Fruit fly (Drosophila melanogaster) S2 (cell line): ENCODE results near the gene PLCXD.

Experiments
- CG8478 ChIP-seq: fragments of >200 bp; optimal IDR thresholded peaks from 2 replicates; lab custom pipeline; 2018
- CTCF ChIP-seq, 2 experiments: fragments of >200 bp; optimal IDR thresholded peaks; 2 replicates each; lab custom pipeline; 2018

- no peak for TF ChIP-seq CTCF (optimal IDR thresholded peaks at IDR 0.05; lab: Kevin White, UChicago)
- TF ChIP-seq CG8478 (lab: Kevin White, UChicago): no peak
Measured at dm6 chr2L:12087442-12087841, 38.2 kb downstream of the PLCXD start.
